Worm (Caenorhabditis elegans) whole organism, early embryonic: Measurements from ENCODE around the gene T09A12.8.

Experiments
- F13C5.2 ChIP-seq: sonication (generic microtip); optimal IDR thresholded peaks from 2 replicates; lab custom pipeline; 2017; ENCODE audit warnings: mild to moderate bottlenecking, missing genetic modification characterization, inconsistent platforms, missing compliant biosample characterization
- aly-1 ChIP-seq: sonication (generic microtip); optimal IDR thresholded peaks from 2 replicates; lab custom pipeline; 2016; ENCODE audit warnings: missing genetic modification characterization, missing compliant biosample characterization
- ama-1 ChIP-seq: fragments of 150-350 bp; optimal IDR thresholded peaks from 2 replicates; lab custom pipeline; 2014
- ceh-36 ChIP-seq: sonication (generic microtip); optimal IDR thresholded peaks from 2 replicates; lab custom pipeline; 2016; ENCODE audit warnings: missing genetic modification characterization, inconsistent platforms, missing compliant biosample characterization
- ets-7 ChIP-seq: sonication (generic microtip); optimal IDR thresholded peaks from 2 replicates; lab custom pipeline; 2016; ENCODE audit warnings: missing genotype, missing genetic modification characterization, missing compliant biosample characterization
- flt-1 ChIP-seq: fragments of 200-800 bp; sonication (Bioruptor generic); IDR thresholded peaks from 2 replicates; pipeline ENCODE4 v1.3.6; 2022; ENCODE audit warnings: missing genetic modification characterization, missing compliant biosample characterization
- hmg-4 ChIP-seq: fragments of 200-800 bp; sonication (Bioruptor generic); optimal IDR thresholded peaks from 2 replicates; lab custom pipeline; 2018; ENCODE audit warnings: mild to moderate bottlenecking, missing genetic modification characterization, missing compliant biosample characterization
- pes-1 ChIP-seq: fragments of 200-800 bp; sonication (Bioruptor generic); IDR thresholded peaks from 2 replicates; pipeline ENCODE4 v1.3.6; 2022; ENCODE audit warnings: missing genetic modification reagents, missing genetic modification characterization, missing compliant biosample characterization
- scrt-1 ChIP-seq: fragments of 200-800 bp; sonication (Bioruptor generic); IDR thresholded peaks from 2 replicates; pipeline ENCODE4 v1.3.6; 2022; ENCODE audit warnings: missing genetic modification characterization, missing compliant biosample characterization
- sea-1 ChIP-seq: fragments of 200-800 bp; sonication (Bioruptor generic); conservative IDR thresholded peaks from 2 replicates; pipeline ENCODE4 v1.3.6; 2022; ENCODE audit warnings: missing genetic modification characterization, missing compliant biosample characterization
- tbx-11 ChIP-seq: fragments of 200-800 bp; sonication (Bioruptor generic); IDR thresholded peaks from 2 replicates; pipeline ENCODE4 v1.3.6; 2022; ENCODE audit warnings: missing genetic modification characterization, missing compliant biosample characterization

DNA sequence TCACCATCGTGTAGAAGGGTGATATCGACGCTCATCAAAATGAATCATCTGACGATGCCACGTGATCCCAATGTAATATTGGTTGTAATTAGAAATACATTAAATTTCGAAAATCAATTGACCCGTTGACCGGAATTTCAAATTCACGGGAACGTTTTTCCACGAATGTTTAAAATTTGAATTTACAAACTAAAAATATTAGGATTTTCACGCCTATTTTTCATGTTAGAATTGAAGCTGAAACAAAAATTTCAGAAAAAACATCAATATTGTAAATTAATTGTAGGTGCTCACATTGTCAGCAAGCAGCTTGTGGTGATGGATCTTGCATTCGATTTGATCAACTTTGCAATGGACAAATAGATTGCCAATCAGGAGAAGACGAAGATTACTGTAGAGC is 33.2 kb downstream of the T09A12.8 start, which contains the start of gene C07G1.6:
- TF ChIP-seq hmg-4 (no peak), flt-1 (GFP tag; lab: Robert Waterston, UW) (no peak), ama-1 (lab: Kevin White, UChicago) (no peak), ets-7 (tag; lab: Kevin White, UChicago) (no peak), sea-1 (GFP tag; lab: Robert Waterston, UW) (no peak), tbx-11 (GFP tag; lab: Robert Waterston, UW) (no peak), ceh-36 (no peak), aly-1 (tag; lab: Kevin White, UChicago) (no peak), pes-1 (no peak), scrt-1 (no peak), F13C5.2 (no peak)
